Fruit fly (Drosophila melanogaster) whole organism, embryonic: ENCODE measurements around the gene CdGAPr.

ENCODE experiments used
- Ada2b ChIP-seq: fragments of 200-800 bp; sonication (Bioruptor generic); IDR thresholded peaks from 2 replicates; pipeline ENCODE4 v1.3.6; 2022; ENCODE audit warnings: missing biosample characterization, missing genetic modification characterization
- Atf3 ChIP-seq: fragments of 200-800 bp; sonication (Bioruptor generic); optimal IDR thresholded peaks from 3 replicates; lab custom pipeline; 2016; ENCODE audit warnings: missing biosample characterization, missing genetic modification characterization
- Bgb ChIP-seq: fragments of 200-800 bp; sonication (Bioruptor generic); IDR thresholded peaks from 2 replicates; pipeline ENCODE4 v1.3.6; 2022; ENCODE audit warnings: missing biosample characterization, missing genetic modification characterization; ENCODE audit not compliant: partially characterized antibody
- Blimp-1 ChIP-seq: fragments of 200-800 bp; sonication (Bioruptor generic); optimal IDR thresholded peaks from 3 replicates; lab custom pipeline; 2018; ENCODE audit warnings: missing biosample characterization, missing genetic modification characterization, mild to moderate bottlenecking, moderate library complexity, missing genetic modification reagents
- CG10979 ChIP-seq: fragments of 200-800 bp; sonication (Bioruptor generic); optimal IDR thresholded peaks from 2 replicates; lab custom pipeline; 2018; ENCODE audit warnings: missing biosample characterization, mild to moderate bottlenecking, missing genetic modification characterization, moderate library complexity
- CG11085 ChIP-seq: fragments of 200-800 bp; sonication (Bioruptor generic); IDR thresholded peaks from 2 replicates; pipeline ENCODE4 v1.3.6; 2022; ENCODE audit warnings: missing biosample characterization, missing genetic modification characterization
- CG11560 ChIP-seq: fragments of 200-800 bp; sonication (Bioruptor generic); IDR thresholded peaks from 3 replicates; pipeline ENCODE4 v1.3.6; 2022; ENCODE audit warnings: missing biosample characterization, missing genetic modification characterization
- CG12155 ChIP-seq: fragments of 200-800 bp; sonication (Bioruptor generic); optimal IDR thresholded peaks from 3 replicates; lab custom pipeline; 2016; ENCODE audit warnings: missing biosample characterization, missing genetic modification characterization
- CG12299 ChIP-seq: fragments of 200-800 bp; sonication (Bioruptor generic); optimal IDR thresholded peaks from 2 replicates; lab custom pipeline; 2018; ENCODE audit warnings: missing biosample characterization, mild to moderate bottlenecking, missing genetic modification characterization
- CG13287 ChIP-seq: fragments of 200-800 bp; sonication (Bioruptor generic); IDR thresholded peaks from 2 replicates; pipeline ENCODE4 v1.3.6; 2022; ENCODE audit warnings: missing biosample characterization, missing genetic modification characterization; ENCODE audit not compliant: partially characterized antibody
- CG13424 ChIP-seq: fragments of 200-800 bp; sonication (Bioruptor generic); optimal IDR thresholded peaks from 2 replicates; lab custom pipeline; 2019; ENCODE audit warnings: missing biosample characterization, mild to moderate bottlenecking, missing genetic modification characterization, moderate library complexity
- CG15269 ChIP-seq: fragments of 200-800 bp; sonication (Bioruptor generic); optimal IDR thresholded peaks from 2 replicates; lab custom pipeline; 2018; ENCODE audit warnings: missing biosample characterization, mild to moderate bottlenecking, missing genetic modification characterization, moderate library complexity
- CG2116 ChIP-seq: fragments of 200-800 bp; sonication (Bioruptor generic); optimal IDR thresholded peaks from 3 replicates; lab custom pipeline; 2018; ENCODE audit warnings: missing biosample characterization, mild to moderate bottlenecking, missing genetic modification characterization
- CG2712 ChIP-seq: fragments of 200-800 bp; optimal IDR thresholded peaks from 3 replicates; lab custom pipeline; 2019; ENCODE audit warnings: missing biosample characterization, mild to moderate bottlenecking, missing genetic modification characterization, moderate library complexity
- CG31441 ChIP-seq: fragments of 200-800 bp; sonication (Bioruptor generic); IDR thresholded peaks from 2 replicates; pipeline ENCODE4 v1.3.6; 2022; ENCODE audit warnings: missing biosample characterization, missing genetic modification characterization
- CG32532 ChIP-seq: fragments of 200-800 bp; sonication (Bioruptor generic); IDR thresholded peaks from 2 replicates; pipeline ENCODE4 v1.3.6; 2022; ENCODE audit warnings: missing biosample characterization, missing genetic modification characterization
- CG4854 ChIP-seq: fragments of 200-800 bp; sonication (Bioruptor generic); optimal IDR thresholded peaks from 2 replicates; lab custom pipeline; 2016; ENCODE audit warnings: missing biosample characterization, missing genetic modification characterization, inconsistent platforms
- CG9727 ChIP-seq: fragments of 200-800 bp; sonication (Bioruptor generic); optimal IDR thresholded peaks from 3 replicates; lab custom pipeline; 2017; ENCODE audit warnings: missing biosample characterization, mild to moderate bottlenecking, missing genetic modification characterization
- CrebB ChIP-seq: fragments of 200-800 bp; sonication (Bioruptor generic); optimal IDR thresholded peaks from 3 replicates; lab custom pipeline; 2018; ENCODE audit warnings: missing biosample characterization, mild to moderate bottlenecking, missing genetic modification characterization
- D ChIP-seq, 2 experiments: fragments of 200-800 bp in 1 of 2; fragments of >200 bp in 1 of 2; sonication (Bioruptor generic) in 1 of 2; optimal IDR thresholded peaks; 2 replicates in 1 of 2; 3 replicates in 1 of 2; lab custom pipeline; 2017; ENCODE audit warnings: mild to moderate bottlenecking in 1 of 2, missing biosample characterization in 1 of 2, missing genetic modification characterization in 1 of 2, missing genetic modification reagents in 1 of 2
- D19B ChIP-seq: fragments of 200-800 bp; sonication (Bioruptor generic); optimal IDR thresholded peaks from 2 replicates; lab custom pipeline; 2017; ENCODE audit warnings: missing biosample characterization, mild to moderate bottlenecking, missing genetic modification characterization
- H15 ChIP-seq: fragments of 200-800 bp; sonication (Bioruptor generic); IDR thresholded peaks from 3 replicates; pipeline ENCODE4 v1.3.6; 2022; ENCODE audit warnings: missing biosample characterization, missing genetic modification characterization
- Med ChIP-seq: fragments of 200-800 bp; sonication (Bioruptor generic); peaks from one replicate; lab custom pipeline; 2016; ENCODE audit warnings: missing biosample characterization, missing genetic modification characterization, mild to moderate bottlenecking, inconsistent platforms, moderate library complexity
- NfI ChIP-seq: fragments of 200-800 bp; sonication (Bioruptor generic); optimal IDR thresholded peaks from 3 replicates; lab custom pipeline; 2018; ENCODE audit warnings: missing biosample characterization, mild to moderate bottlenecking, missing genetic modification characterization, moderate library complexity
- Optix ChIP-seq: fragments of 200-800 bp; sonication (Bioruptor generic); IDR thresholded peaks from 3 replicates; pipeline ENCODE4 v1.3.6; 2022; ENCODE audit warnings: missing biosample characterization, missing genetic modification characterization
- Sin3A ChIP-seq: fragments of >200 bp; optimal IDR thresholded peaks from 2 replicates; lab custom pipeline; 2018
- Sox102F ChIP-seq: fragments of 200-800 bp; sonication (Bioruptor generic); optimal IDR thresholded peaks from 2 replicates; lab custom pipeline; 2018; ENCODE audit warnings: missing biosample characterization, mild to moderate bottlenecking, missing genetic modification characterization, moderate library complexity
- btn ChIP-seq: fragments of 200-800 bp; sonication (Bioruptor generic); optimal IDR thresholded peaks from 2 replicates; lab custom pipeline; 2016; ENCODE audit warnings: missing biosample characterization, missing genetic modification characterization
- chif ChIP-seq, 2 experiments: fragments of 200-800 bp; sonication (Bioruptor generic); optimal IDR thresholded peaks; 3 replicates each; lab custom pipeline; 2016; ENCODE audit warnings: missing biosample characterization in 2 of 2, missing genetic modification characterization in 2 of 2
- crc ChIP-seq: fragments of 200-800 bp; sonication (Bioruptor generic); optimal IDR thresholded peaks from 2 replicates; lab custom pipeline; 2016; ENCODE audit warnings: missing biosample characterization, missing genetic modification characterization
- crp ChIP-seq, 2 experiments: fragments of 200-800 bp; sonication (Bioruptor generic); optimal IDR thresholded peaks; 2 replicates in 1 of 2; 3 replicates in 1 of 2; lab custom pipeline; 2017; ENCODE audit warnings: missing biosample characterization in 2 of 2, missing genetic modification characterization in 2 of 2, mild to moderate bottlenecking in 1 of 2, moderate library complexity in 1 of 2
- cwo ChIP-seq: fragments of 200-800 bp; sonication (Bioruptor generic); optimal IDR thresholded peaks from 3 replicates; lab custom pipeline; 2017; ENCODE audit warnings: missing biosample characterization, missing genetic modification characterization, mild to moderate bottlenecking, moderate library complexity, missing genetic modification reagents
- dan ChIP-seq: fragments of 200-800 bp; sonication (Bioruptor generic); IDR thresholded peaks from 2 replicates; pipeline ENCODE4 v1.3.6; 2022; ENCODE audit warnings: missing biosample characterization, missing genetic modification characterization
- dm ChIP-seq: fragments of 200-800 bp; sonication (Bioruptor generic); optimal IDR thresholded peaks from 3 replicates; lab custom pipeline; 2016; ENCODE audit warnings: missing biosample characterization, missing genetic modification characterization
- dpn ChIP-seq, 2 experiments: fragments of 200-800 bp; sonication (Bioruptor generic); optimal IDR thresholded peaks; 3 replicates each; lab custom pipeline; 2016; ENCODE audit warnings: missing biosample characterization in 2 of 2, missing genetic modification characterization in 2 of 2
- exex ChIP-seq: fragments of 200-800 bp; sonication (Bioruptor generic); optimal IDR thresholded peaks from 4 replicates; lab custom pipeline; 2018; ENCODE audit warnings: missing biosample characterization, mild to moderate bottlenecking, missing genetic modification characterization, moderate library complexity
- eyg ChIP-seq: fragments of 200-800 bp; sonication (Bioruptor generic); optimal IDR thresholded peaks from 3 replicates; lab custom pipeline; 2016; ENCODE audit warnings: missing biosample characterization, missing genetic modification characterization
- fd96Cb ChIP-seq: fragments of 200-800 bp; sonication (Bioruptor generic); optimal IDR thresholded peaks from 2 replicates; lab custom pipeline; 2018; ENCODE audit warnings: missing biosample characterization, mild to moderate bottlenecking, missing genetic modification characterization, moderate library complexity
- gce ChIP-seq: fragments of 200-800 bp; sonication (Bioruptor generic); IDR thresholded peaks from 3 replicates; pipeline ENCODE4 v1.3.6; 2022; ENCODE audit warnings: missing biosample characterization, missing genetic modification characterization
- gsb-n ChIP-seq: fragments of 200-800 bp; sonication (Bioruptor generic); optimal IDR thresholded peaks from 3 replicates; lab custom pipeline; 2018; ENCODE audit warnings: missing biosample characterization, mild to moderate bottlenecking, missing genetic modification characterization
- hth ChIP-seq: fragments of >200 bp; optimal IDR thresholded peaks from 2 replicates; lab custom pipeline; 2017; ENCODE audit warnings: inconsistent platforms
- insv ChIP-seq, 2 experiments: fragments of 200-800 bp; sonication (Bioruptor generic); optimal IDR thresholded peaks; 3 replicates each; lab custom pipeline; 2016 to 2018; ENCODE audit warnings: missing biosample characterization in 2 of 2, missing genetic modification characterization in 2 of 2
- inv ChIP-seq: fragments of 200-800 bp; sonication (Bioruptor generic); IDR thresholded peaks from 2 replicates; pipeline ENCODE4 v1.3.6; 2022; ENCODE audit warnings: missing biosample characterization, missing genetic modification characterization; ENCODE audit not compliant: partially characterized antibody
- pb ChIP-seq: fragments of 200-800 bp; sonication (Bioruptor generic); optimal IDR thresholded peaks from 3 replicates; lab custom pipeline; 2016; ENCODE audit warnings: missing biosample characterization, missing genetic modification characterization
- ranshi ChIP-seq: fragments of 200-800 bp; sonication (Bioruptor generic); IDR thresholded peaks from 2 replicates; pipeline ENCODE4 v1.3.6; 2022; ENCODE audit warnings: missing biosample characterization, missing genetic modification characterization
- slou ChIP-seq: fragments of 200-800 bp; sonication (Bioruptor generic); optimal IDR thresholded peaks from 3 replicates; lab custom pipeline; 2016; ENCODE audit warnings: missing biosample characterization, missing genetic modification characterization
- sr ChIP-seq: fragments of 200-800 bp; sonication (Bioruptor generic); IDR thresholded peaks from 3 replicates; pipeline ENCODE4 v1.3.6; 2022; ENCODE audit warnings: missing biosample characterization, missing genetic modification characterization
- vfl ChIP-seq: fragments of 200-800 bp; sonication (Bioruptor generic); optimal IDR thresholded peaks from 2 replicates; lab custom pipeline; 2016; ENCODE audit warnings: missing biosample characterization, missing genetic modification characterization
- z ChIP-seq: fragments of 200-800 bp; sonication (Bioruptor generic); IDR thresholded peaks from 3 replicates; pipeline ENCODE4 v1.3.6; 2022; ENCODE audit warnings: missing biosample characterization, missing genetic modification characterization

CdGAPr gene

DNA sequence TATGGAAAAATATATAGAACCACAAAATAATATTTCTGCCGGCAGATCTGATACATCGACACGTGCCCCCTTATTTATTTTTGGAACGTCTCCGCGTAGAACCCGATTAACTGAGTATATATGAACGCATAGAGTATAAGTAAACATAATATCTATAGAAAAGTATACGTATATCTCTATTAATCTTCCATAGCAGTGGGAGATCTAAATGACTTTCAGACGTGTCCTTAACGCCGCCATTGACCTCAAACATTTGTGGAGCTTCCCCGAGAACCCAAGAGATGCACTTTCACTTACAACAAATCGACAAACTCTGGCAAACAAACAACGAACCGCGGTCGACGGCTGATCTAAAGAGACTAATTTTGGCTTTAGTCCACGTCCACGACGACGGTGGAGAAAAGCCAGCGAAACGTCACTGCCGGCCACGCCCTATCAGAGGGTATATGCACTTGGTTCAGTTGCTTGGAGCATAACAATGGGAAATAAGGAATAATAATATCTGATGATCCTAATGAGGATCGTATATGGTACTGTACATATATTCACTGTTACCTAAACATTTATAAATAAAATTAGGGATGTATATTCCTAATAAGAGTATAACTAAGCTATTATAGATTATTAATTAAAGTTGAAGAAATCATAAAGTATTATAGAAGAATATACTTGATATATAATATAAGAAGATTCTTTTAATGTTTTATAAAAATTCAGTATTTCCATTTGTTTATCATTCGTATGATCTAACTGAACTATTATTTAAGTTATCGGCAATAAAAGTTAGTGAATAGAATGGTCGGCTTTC, 27.7 kb downstream of the CdGAPr start, which contains the start of gene fbp (continued):
- TF ChIP-seq Ada2b (GFP tag; lab: Robert Waterston, UW), result peak; percentile 19; the same call in 1 of the 2 replicates
- TF ChIP-seq CG12299 (tag; lab: Kevin White, UChicago), result no peak
- peak; percentile 63 for TF ChIP-seq D19B (GFP tag; lab: Kevin White, UChicago)
- peak; percentile 62 for TF ChIP-seq Sox102F (GFP tag; lab: Kevin White, UChicago)
- no peak for TF ChIP-seq exex (tag; lab: Kevin White, UChicago)
- TF ChIP-seq CG13287 (GFP tag; lab: Robert Waterston, UW), result no peak
- TF ChIP-seq sr (GFP tag; lab: Robert Waterston, UW), result no peak
- peak; percentile 47 for TF ChIP-seq fd96Cb (tag; lab: Kevin White, UChicago)
- TF ChIP-seq CG10979, result peak; percentile 69
- TF ChIP-seq inv (GFP tag; lab: Robert Waterston, UW), result no peak
- peak; percentile 62 for TF ChIP-seq CG15269 (tag; lab: Kevin White, UChicago)
- TF ChIP-seq z (GFP tag; lab: Robert Waterston, UW), result no peak
- no peak for TF ChIP-seq pb (GFP tag; lab: Kevin White, UChicago)
- peak; percentile 36 for TF ChIP-seq CG2116 (GFP tag; lab: Kevin White, UChicago)
- no peak for TF ChIP-seq crc (GFP tag; lab: Kevin White, UChicago)
- TF ChIP-seq Bgb (GFP tag; lab: Robert Waterston, UW), result no peak
- TF ChIP-seq Atf3, result no peak
- TF ChIP-seq CG32532 (GFP tag; lab: Robert Waterston, UW), result peak; percentile 68
- no peak for TF ChIP-seq hth
- no peak for TF ChIP-seq CG4854 (GFP tag; lab: Kevin White, UChicago)
- TF ChIP-seq slou (GFP tag; lab: Kevin White, UChicago), result no peak
- peak; percentile 94 for TF ChIP-seq Blimp-1 (GFP tag; lab: Kevin White, UChicago)
- TF ChIP-seq CG11085 (GFP tag; lab: Robert Waterston, UW), result no peak
- TF ChIP-seq CrebB (tag; lab: Kevin White, UChicago), result no peak
- peak; percentile 72 for TF ChIP-seq CG13424 (tag; lab: Kevin White, UChicago)
- peak; percentile 19; the same call in 1 of the 2 replicates for TF ChIP-seq ranshi (GFP tag; lab: Robert Waterston, UW)
- peak; percentile 80 for TF ChIP-seq CG9727 (GFP tag; lab: Kevin White, UChicago)
- TF ChIP-seq vfl (GFP tag; lab: Kevin White, UChicago), result no peak
- peak; percentile 54 for TF ChIP-seq CG12155
- no peak for TF ChIP-seq dm
- no peak for TF ChIP-seq Sin3A (lab: Kevin White, UChicago)
- peak; percentile 41 for TF ChIP-seq gsb-n
- peak; percentile 68 for TF ChIP-seq Med (GFP tag; lab: Kevin White, UChicago)
- no peak for TF ChIP-seq gce (GFP tag; lab: Robert Waterston, UW)
- peak; percentile 41 for TF ChIP-seq cwo
- no peak for TF ChIP-seq H15 (GFP tag; lab: Robert Waterston, UW)
- TF ChIP-seq NfI (GFP tag; lab: Kevin White, UChicago), result peak; percentile 13
- peak in 1 of 2 experiments; percentile 66 for TF ChIP-seq dpn (GFP tag; optimal IDR thresholded peaks at IDR 0.05; lab: Kevin White, UChicago)
- no peak for TF ChIP-seq btn (GFP tag; lab: Kevin White, UChicago)
- TF ChIP-seq CG31441 (GFP tag; lab: Robert Waterston, UW), result peak; percentile 82
- no peak for TF ChIP-seq Optix (GFP tag; lab: Robert Waterston, UW)
- TF ChIP-seq crp (GFP tag; optimal IDR thresholded peaks at IDR 0.05; lab: Kevin White, UChicago), result peak in 1 of 2 experiments; percentile 26
- TF ChIP-seq dan (GFP tag; lab: Robert Waterston, UW), result no peak
- TF ChIP-seq chif (GFP tag; optimal IDR thresholded peaks at IDR 0.05; lab: Kevin White, UChicago), result peak in 1 of 2 experiments; percentile 54
- TF ChIP-seq CG11560 (tag; lab: Robert Waterston, UW), result no peak
- no peak for TF ChIP-seq eyg
- no peak for TF ChIP-seq insv (GFP tag; optimal IDR thresholded peaks at IDR 0.05; lab: Kevin White, UChicago)
- no peak for TF ChIP-seq D (optimal IDR thresholded peaks at IDR 0.05; lab: Kevin White, UChicago)
- peak; percentile 58 for TF ChIP-seq D (GFP tag; optimal IDR thresholded peaks at IDR 0.05; lab: Kevin White, UChicago)
- peak; percentile 78 for TF ChIP-seq CG2712 (tag; lab: Kevin White, UChicago)
